Worm (Caenorhabditis elegans) whole organism, L4/young adult: ENCODE results near the gene T01D3.3.

ENCODE experiments used
- W03F9.2 ChIP-seq: fragments of 150-350 bp; optimal IDR thresholded peaks from 2 replicates; lab custom pipeline; 2014; ENCODE audit warnings: missing biosample characterization, missing genetic modification characterization
- dao-5 ChIP-seq: sonication (generic microtip); optimal IDR thresholded peaks from 2 replicates; lab custom pipeline; 2016; ENCODE audit warnings: missing genotype, missing genetic modification characterization, moderate library complexity, missing compliant biosample characterization
- him-1 ChIP-seq: sonication (generic microtip); optimal IDR thresholded peaks from 2 replicates; lab custom pipeline; 2016; ENCODE audit warnings: missing genotype, missing genetic modification reagents, missing genetic modification characterization, missing compliant biosample characterization

DNA sequence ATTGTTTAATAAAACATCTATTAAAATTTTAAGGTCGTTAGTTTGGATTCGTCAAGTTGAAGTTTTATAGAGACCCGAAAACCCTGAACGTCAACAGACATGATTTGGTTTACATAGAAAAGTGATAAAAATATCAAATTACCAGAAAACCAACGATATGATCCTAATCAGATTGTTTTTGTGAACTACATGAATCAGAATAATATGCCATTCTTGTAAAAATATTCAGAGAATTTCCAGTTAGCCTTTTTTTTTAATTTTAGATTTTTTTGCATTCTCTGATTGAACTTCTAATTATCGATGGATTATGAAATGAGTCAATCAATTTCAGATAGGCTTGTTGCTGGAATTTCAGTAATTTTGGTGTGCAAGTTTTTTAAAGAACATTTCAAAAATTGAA, 7.0 kb downstream of the T01D3.3 start, which contains the start of gene srx-96:
- TF ChIP-seq dao-5 (tag; lab: Kevin White, UChicago) (no peak), him-1 (tag; lab: Kevin White, UChicago) (no peak), W03F9.2 (tag; lab: Kevin White, UChicago) (no peak)
